Fruit fly (Drosophila melanogaster) whole organism, prepupa: ENCODE data around the gene CG7149.

ENCODE experiments used
- Blimp-1 ChIP-seq: fragments of 200-800 bp; sonication (Bioruptor generic); optimal IDR thresholded peaks from 3 replicates; lab custom pipeline; 2017; ENCODE audit warnings: missing biosample characterization, missing genetic modification characterization, mild to moderate bottlenecking, moderate library complexity, missing genetic modification reagents
- CG10631 ChIP-seq: fragments of 200-800 bp; sonication (Bioruptor generic); optimal IDR thresholded peaks from 2 replicates; lab custom pipeline; 2016; ENCODE audit warnings: missing biosample characterization, missing genetic modification characterization
- CG10669 ChIP-seq: fragments of 200-800 bp; sonication (Bioruptor generic); optimal IDR thresholded peaks from 3 replicates; lab custom pipeline; 2018; ENCODE audit warnings: missing biosample characterization, mild to moderate bottlenecking, missing genetic modification characterization, moderate library complexity
- CG11294 ChIP-seq: fragments of 200-800 bp; sonication (Bioruptor generic); IDR thresholded peaks from 2 replicates; pipeline ENCODE4 v1.3.6; 2022; ENCODE audit warnings: missing biosample characterization, missing genetic modification characterization
- CG11762 ChIP-seq: fragments of 200-800 bp; sonication (Bioruptor generic); optimal IDR thresholded peaks from 3 replicates; lab custom pipeline; 2016; ENCODE audit warnings: missing biosample characterization, missing genetic modification characterization; ENCODE audit not compliant: insufficient read depth
- CG11902 ChIP-seq: fragments of 200-800 bp; sonication (Bioruptor generic); optimal IDR thresholded peaks from 3 replicates; lab custom pipeline; 2016; ENCODE audit warnings: missing biosample characterization, missing genetic modification characterization
- CG15336 ChIP-seq: fragments of 200-800 bp; sonication (Bioruptor generic); IDR thresholded peaks from 2 replicates; pipeline ENCODE4 v1.3.6; 2022; ENCODE audit warnings: missing biosample characterization, missing genetic modification characterization
- CG1621 ChIP-seq: fragments of 200-800 bp; sonication (Bioruptor generic); optimal IDR thresholded peaks from 3 replicates; lab custom pipeline; 2018; ENCODE audit warnings: missing biosample characterization, mild to moderate bottlenecking, missing genetic modification characterization
- CG16779 ChIP-seq: fragments of 200-800 bp; sonication (Bioruptor generic); optimal IDR thresholded peaks from 3 replicates; lab custom pipeline; 2017; ENCODE audit warnings: missing biosample characterization, mild to moderate bottlenecking, missing genetic modification characterization
- CG3032 ChIP-seq: fragments of 200-800 bp; optimal IDR thresholded peaks from 2 replicates; lab custom pipeline; 2019; ENCODE audit warnings: missing biosample characterization, mild to moderate bottlenecking, missing genetic modification characterization, moderate library complexity
- CG31627 ChIP-seq: fragments of 200-800 bp; sonication (Bioruptor generic); optimal IDR thresholded peaks from 3 replicates; lab custom pipeline; 2016; ENCODE audit warnings: missing biosample characterization, missing genetic modification characterization
- CG34406 ChIP-seq: fragments of 200-800 bp; sonication (Bioruptor generic); optimal IDR thresholded peaks from 3 replicates; lab custom pipeline; 2016; ENCODE audit warnings: missing biosample characterization, missing genetic modification characterization
- CG3919 ChIP-seq: fragments of 200-800 bp; sonication (Bioruptor generic); optimal IDR thresholded peaks from 3 replicates; lab custom pipeline; 2016; ENCODE audit warnings: missing biosample characterization, missing genetic modification characterization
- CG4318 ChIP-seq: fragments of 200-800 bp; sonication (Bioruptor generic); optimal IDR thresholded peaks from 3 replicates; lab custom pipeline; 2017; ENCODE audit warnings: missing biosample characterization, mild to moderate bottlenecking, missing genetic modification characterization
- CG6163 ChIP-seq: fragments of 200-800 bp; sonication (Bioruptor generic); IDR thresholded peaks from 3 replicates; pipeline ENCODE4 v1.3.6; 2022; ENCODE audit warnings: missing biosample characterization, missing genetic modification characterization
- CG6276 ChIP-seq: fragments of 200-800 bp; sonication (Bioruptor generic); optimal IDR thresholded peaks from 2 replicates; lab custom pipeline; 2017; ENCODE audit warnings: missing biosample characterization, mild to moderate bottlenecking, missing genetic modification characterization
- CG6792 ChIP-seq: fragments of 200-800 bp; sonication (Bioruptor generic); optimal IDR thresholded peaks from 3 replicates; lab custom pipeline; 2016; ENCODE audit warnings: missing biosample characterization, missing genetic modification characterization
- CG6854 ChIP-seq: fragments of 200-800 bp; sonication (Bioruptor generic); optimal IDR thresholded peaks from 2 replicates; lab custom pipeline; 2017; ENCODE audit warnings: missing biosample characterization, mild to moderate bottlenecking, missing genetic modification characterization
- CG7368 ChIP-seq: fragments of 200-800 bp; sonication (Bioruptor generic); optimal IDR thresholded peaks from 3 replicates; lab custom pipeline; 2016; ENCODE audit warnings: missing biosample characterization, missing genetic modification characterization
- CG8119 ChIP-seq: fragments of 200-800 bp; sonication (Bioruptor generic); IDR thresholded peaks from 3 replicates; pipeline ENCODE4 v1.3.6; 2022; ENCODE audit warnings: missing biosample characterization, missing genetic modification characterization
- CG8319 ChIP-seq: fragments of 200-800 bp; sonication (Bioruptor generic); optimal IDR thresholded peaks from 3 replicates; lab custom pipeline; 2016; ENCODE audit warnings: missing biosample characterization, missing genetic modification characterization
- CG9139 ChIP-seq: fragments of 200-800 bp; sonication (Bioruptor generic); optimal IDR thresholded peaks from 3 replicates; lab custom pipeline; 2017; ENCODE audit warnings: missing biosample characterization, mild to moderate bottlenecking, missing genetic modification characterization
- Eip75B ChIP-seq: fragments of 200-800 bp; sonication (Bioruptor generic); optimal IDR thresholded peaks from 3 replicates; lab custom pipeline; 2016; ENCODE audit warnings: missing biosample characterization, missing genetic modification characterization
- Eip93F ChIP-seq: fragments of 200-800 bp; sonication (Bioruptor generic); optimal IDR thresholded peaks from 2 replicates; lab custom pipeline; 2016; ENCODE audit warnings: missing biosample characterization, mild to moderate bottlenecking, missing genetic modification characterization
- Ets21C ChIP-seq: fragments of 200-800 bp; sonication (Bioruptor generic); optimal IDR thresholded peaks from 3 replicates; lab custom pipeline; 2016; ENCODE audit warnings: missing biosample characterization, missing genetic modification characterization
- Ets96B ChIP-seq: fragments of 200-800 bp; optimal IDR thresholded peaks from 2 replicates; lab custom pipeline; 2019; ENCODE audit warnings: missing biosample characterization, mild to moderate bottlenecking, missing genetic modification characterization, moderate library complexity
- Gug ChIP-seq: fragments of 200-800 bp; sonication (Bioruptor generic); IDR thresholded peaks from 2 replicates; pipeline ENCODE4 v1.3.6; 2022; ENCODE audit warnings: missing biosample characterization, missing genetic modification characterization
- Hr39 ChIP-seq: fragments of 200-800 bp; sonication (Bioruptor generic); optimal IDR thresholded peaks from 2 replicates; lab custom pipeline; 2016; ENCODE audit warnings: missing biosample characterization, missing genetic modification characterization
- Hr4 ChIP-seq: fragments of 200-800 bp; sonication (Bioruptor generic); optimal IDR thresholded peaks from 3 replicates; lab custom pipeline; 2016; ENCODE audit warnings: missing biosample characterization, missing genetic modification characterization
- Met ChIP-seq: fragments of 200-800 bp; sonication (Bioruptor generic); optimal IDR thresholded peaks from 3 replicates; lab custom pipeline; 2016; ENCODE audit warnings: missing biosample characterization, missing genetic modification characterization
- OdsH ChIP-seq: fragments of 200-800 bp; sonication (Bioruptor generic); optimal IDR thresholded peaks from 3 replicates; lab custom pipeline; 2016; ENCODE audit warnings: missing biosample characterization, missing genetic modification characterization
- Sox102F ChIP-seq: fragments of 200-800 bp; sonication (Bioruptor generic); optimal IDR thresholded peaks from 2 replicates; lab custom pipeline; 2016; ENCODE audit warnings: missing biosample characterization, mild to moderate bottlenecking, missing genetic modification characterization
- Sox14 ChIP-seq: fragments of 200-800 bp; sonication (Bioruptor generic); optimal IDR thresholded peaks from 3 replicates; lab custom pipeline; 2016; ENCODE audit warnings: missing biosample characterization, missing genetic modification characterization
- Sox15 ChIP-seq: fragments of 200-800 bp; sonication (Bioruptor generic); optimal IDR thresholded peaks from 3 replicates; lab custom pipeline; 2016; ENCODE audit warnings: missing biosample characterization, missing genetic modification characterization
- achi ChIP-seq: fragments of 200-800 bp; sonication (Bioruptor generic); optimal IDR thresholded peaks from 3 replicates; lab custom pipeline; 2016; ENCODE audit warnings: missing biosample characterization, missing genetic modification characterization
- acj6 ChIP-seq: fragments of 200-800 bp; sonication (Bioruptor generic); optimal IDR thresholded peaks from 3 replicates; lab custom pipeline; 2016; ENCODE audit warnings: missing biosample characterization, missing genetic modification characterization
- cyc ChIP-seq: fragments of 200-800 bp; sonication (Bioruptor generic); optimal IDR thresholded peaks from 3 replicates; lab custom pipeline; 2016; ENCODE audit warnings: missing biosample characterization, missing genetic modification characterization
- dac ChIP-seq: fragments of 200-800 bp; sonication (Bioruptor generic); optimal IDR thresholded peaks from 2 replicates; lab custom pipeline; 2017; ENCODE audit warnings: missing biosample characterization, mild to moderate bottlenecking, missing genetic modification characterization
- dsx ChIP-seq: fragments of 200-800 bp; optimal IDR thresholded peaks from 3 replicates; lab custom pipeline; 2019; ENCODE audit warnings: missing biosample characterization, mild to moderate bottlenecking, missing genetic modification characterization, moderate library complexity; ENCODE audit not compliant: poor library complexity, severe bottlenecking
- fd59A ChIP-seq: fragments of 200-800 bp; sonication (Bioruptor generic); optimal IDR thresholded peaks from 2 replicates; lab custom pipeline; 2017; ENCODE audit warnings: missing biosample characterization, mild to moderate bottlenecking, missing genetic modification characterization, missing genetic modification reagents
- fd85E ChIP-seq: fragments of 200-800 bp; sonication (Bioruptor generic); optimal IDR thresholded peaks from 3 replicates; lab custom pipeline; 2016; ENCODE audit warnings: missing biosample characterization, missing genetic modification characterization
- fkh ChIP-seq: fragments of 200-800 bp; sonication (Bioruptor generic); optimal IDR thresholded peaks from 3 replicates; lab custom pipeline; 2017; ENCODE audit warnings: missing biosample characterization, mild to moderate bottlenecking, missing genetic modification characterization, moderate library complexity
- lz ChIP-seq: fragments of 200-800 bp; sonication (Bioruptor generic); optimal IDR thresholded peaks from 3 replicates; lab custom pipeline; 2016; ENCODE audit warnings: missing biosample characterization, missing genetic modification characterization
- net ChIP-seq: fragments of 200-800 bp; sonication (Bioruptor generic); optimal IDR thresholded peaks from 3 replicates; lab custom pipeline; 2016; ENCODE audit warnings: missing biosample characterization, missing genetic modification characterization
- pdm3 ChIP-seq: fragments of 200-800 bp; sonication (Bioruptor generic); optimal IDR thresholded peaks from 3 replicates; lab custom pipeline; 2016; ENCODE audit warnings: missing biosample characterization, missing genetic modification characterization
- salr ChIP-seq, 2 experiments: fragments of 200-800 bp; sonication (Bioruptor generic); optimal IDR thresholded peaks; 3 replicates each; lab custom pipeline; 2016 to 2018; ENCODE audit warnings: missing biosample characterization in 2 of 2, missing genetic modification characterization in 2 of 2, mild to moderate bottlenecking in 1 of 2
- spab ChIP-seq: fragments of 200-800 bp; sonication (Bioruptor generic); optimal IDR thresholded peaks from 2 replicates; lab custom pipeline; 2017; ENCODE audit warnings: missing biosample characterization, mild to moderate bottlenecking, missing genetic modification characterization, missing genetic modification reagents
- ss ChIP-seq, 2 experiments: fragments of 200-800 bp; sonication (Bioruptor generic); optimal IDR thresholded peaks; 2 replicates in 1 of 2; 3 replicates in 1 of 2; lab custom pipeline; 2017 to 2018; ENCODE audit warnings: mild to moderate bottlenecking in 2 of 2, missing biosample characterization in 2 of 2, missing genetic modification characterization in 2 of 2, moderate library complexity in 1 of 2
- svp ChIP-seq: fragments of 200-800 bp; sonication (Bioruptor generic); peaks from one replicate; lab custom pipeline; 2016; ENCODE audit warnings: missing biosample characterization, missing genetic modification characterization
- topi ChIP-seq: fragments of 200-800 bp; sonication (Bioruptor generic); optimal IDR thresholded peaks from 3 replicates; lab custom pipeline; 2016; ENCODE audit warnings: missing biosample characterization, missing genetic modification characterization
- vri ChIP-seq: fragments of 200-800 bp; sonication (Bioruptor generic); optimal IDR thresholded peaks from 3 replicates; lab custom pipeline; 2016; ENCODE audit warnings: missing biosample characterization, mild to moderate bottlenecking, missing genetic modification characterization

CG7149 gene

dm6 chr2L:7799804-7800433 is 9.6 kb upstream of the CG7149 start, which contains the start of the genes Herp and r2d2:
Herp (minus strand) TSS chr2L:7800058.
r2d2 (plus strand) TSS chr2L:7800147.
- peak; percentile 71 for TF ChIP-seq CG34406 (GFP tag; lab: Kevin White, UChicago)
- TF ChIP-seq ss (GFP tag; optimal IDR thresholded peaks at IDR 0.05; lab: Kevin White, UChicago), result peak; percentile 80 to 88
- TF ChIP-seq Sox15 (GFP tag; lab: Kevin White, UChicago), result peak; percentile 86
- TF ChIP-seq CG10631, result peak; percentile 88
- TF ChIP-seq CG6163 (GFP tag; lab: Robert Waterston, UW), result peak; percentile 88
- TF ChIP-seq dsx, result peak; percentile 77
- TF ChIP-seq topi (GFP tag; lab: Kevin White, UChicago), result peak; percentile 87
- peak; percentile 76 for TF ChIP-seq CG11762 (GFP tag; lab: Kevin White, UChicago)
- TF ChIP-seq salr (GFP tag; optimal IDR thresholded peaks at IDR 0.05; lab: Kevin White, UChicago), result peak; percentile 69 to 83
- TF ChIP-seq OdsH (GFP tag; lab: Kevin White, UChicago), result peak; percentile 89
- TF ChIP-seq CG9139 (GFP tag; lab: Kevin White, UChicago), result peak; percentile 77
- peak; percentile 70 for TF ChIP-seq CG8119
- peak; percentile 88 for TF ChIP-seq achi
- TF ChIP-seq Gug, result peak; percentile 86
- TF ChIP-seq Hr39, result peak; percentile 90
- peak; percentile 86 for TF ChIP-seq CG10669 (GFP tag; lab: Kevin White, UChicago)
- peak; percentile 79 for TF ChIP-seq CG1621 (tag; lab: Kevin White, UChicago)
- TF ChIP-seq lz (GFP tag; lab: Kevin White, UChicago), result peak; percentile 92
- TF ChIP-seq pdm3 (GFP tag; lab: Kevin White, UChicago), result peak; percentile 86
- peak; percentile 90 for TF ChIP-seq Hr4 (GFP tag; lab: Kevin White, UChicago)
- TF ChIP-seq spab (GFP tag; lab: Kevin White, UChicago), result peak; percentile 65
- peak; percentile 82 for TF ChIP-seq CG6854 (GFP tag; lab: Kevin White, UChicago)
- TF ChIP-seq Eip93F (GFP tag; lab: Kevin White, UChicago), result no peak
- peak; percentile 99 for TF ChIP-seq svp (GFP tag; lab: Kevin White, UChicago)
- TF ChIP-seq CG15336, result peak; percentile 76; the same call in 1 of the 2 replicates
- TF ChIP-seq acj6, result peak; percentile 90
- TF ChIP-seq Ets96B (tag; lab: Kevin White, UChicago), result peak; percentile 86
- TF ChIP-seq fd85E (GFP tag; lab: Kevin White, UChicago), result no peak
- TF ChIP-seq Met (GFP tag; lab: Kevin White, UChicago), result peak; percentile 90
- peak; percentile 80 for TF ChIP-seq dac (GFP tag; lab: Kevin White, UChicago)
- peak; percentile 73 for TF ChIP-seq Blimp-1
- TF ChIP-seq net, result peak; percentile 77
- peak; percentile 70 for TF ChIP-seq vri
- TF ChIP-seq cyc (GFP tag; lab: Kevin White, UChicago), result peak; percentile 86
- TF ChIP-seq CG8319 (GFP tag; lab: Kevin White, UChicago), result peak; percentile 49
- peak; percentile 89 for TF ChIP-seq Sox14
- TF ChIP-seq CG16779 (tag; lab: Kevin White, UChicago), result peak; percentile 81
- peak; percentile 87 for TF ChIP-seq CG3919
- peak; percentile 72 for TF ChIP-seq fkh (GFP tag; lab: Kevin White, UChicago)
- TF ChIP-seq Sox102F, result peak; percentile 81
- TF ChIP-seq fd59A (GFP tag; lab: Kevin White, UChicago), result peak; percentile 77
- TF ChIP-seq CG6276 (GFP tag; lab: Kevin White, UChicago), result no peak
- TF ChIP-seq CG11294, result peak; percentile 84
- TF ChIP-seq CG11902 (GFP tag; lab: Kevin White, UChicago), result peak; percentile 85
- TF ChIP-seq Eip75B (GFP tag; lab: Kevin White, UChicago), result peak; percentile 87
- TF ChIP-seq CG3032 (tag; lab: Kevin White, UChicago), result peak; percentile 87
- TF ChIP-seq CG7368, result peak; percentile 84
- peak; percentile 92 for TF ChIP-seq CG31627 (GFP tag; lab: Kevin White, UChicago)
- TF ChIP-seq Ets21C (GFP tag; lab: Kevin White, UChicago), result peak; percentile 86
- peak; percentile 73 for TF ChIP-seq CG4318 (GFP tag; lab: Kevin White, UChicago)
- TF ChIP-seq CG6792 (GFP tag; lab: Kevin White, UChicago), result peak; percentile 84
